Fruit fly (Drosophila melanogaster): ENCODE results near the gene CG42395.

CG42395 gene

dm6 chrX:9550565-9551145 is 25.4 kb downstream of the CG42395 start, which contains the start of gene CG32700:
Gene CG32700 (minus strand): TSS chrX:9550838.
- no peak for TF ChIP-seq ttk (optimal IDR thresholded peaks at IDR 0.05)
- TF ChIP-seq h (optimal IDR thresholded peaks at IDR 0.05), result no peak
- no peak for TF ChIP-seq Myc (optimal IDR thresholded peaks at IDR 0.05)
- TF ChIP-seq Sin3A (optimal IDR thresholded peaks at IDR 0.05), result no peak

- no peak for TF ChIP-seq h (optimal IDR thresholded peaks at IDR 0.05)
- no peak for TF ChIP-seq insv (optimal IDR thresholded peaks at IDR 0.05)
- no peak for TF ChIP-seq ttk (optimal IDR thresholded peaks at IDR 0.05)
- no peak for TF ChIP-seq Sin3A (optimal IDR thresholded peaks at IDR 0.05)
- no peak for TF ChIP-seq Myc (optimal IDR thresholded peaks at IDR 0.05)
- no peak for TF ChIP-seq psq (optimal IDR thresholded peaks at IDR 0.05)
These were observed 31.6 kb downstream of the CG42395 start for dm6 chrX:9544457-9544856.

- TF ChIP-seq h (optimal IDR thresholded peaks at IDR 0.05), result no peak
These were observed 42.5 kb downstream of the CG42395 start, which contains the start of gene CG34026 for dm6 chrX:9533518-9533917. Gene CG34026 (plus strand): TSS chrX:9533818.

- no peak for TF ChIP-seq insv (optimal IDR thresholded peaks at IDR 0.05)
- TF ChIP-seq psq (optimal IDR thresholded peaks at IDR 0.05), result no peak
- no peak for TF ChIP-seq Myc (optimal IDR thresholded peaks at IDR 0.05)
- TF ChIP-seq h (optimal IDR thresholded peaks at IDR 0.05), result no peak
- no peak for TF ChIP-seq Sin3A (optimal IDR thresholded peaks at IDR 0.05)
- TF ChIP-seq ttk (optimal IDR thresholded peaks at IDR 0.05), result no peak
These were observed 43.6 kb downstream of the CG42395 start for dm6 chrX:9532453-9532852.

DNA sequence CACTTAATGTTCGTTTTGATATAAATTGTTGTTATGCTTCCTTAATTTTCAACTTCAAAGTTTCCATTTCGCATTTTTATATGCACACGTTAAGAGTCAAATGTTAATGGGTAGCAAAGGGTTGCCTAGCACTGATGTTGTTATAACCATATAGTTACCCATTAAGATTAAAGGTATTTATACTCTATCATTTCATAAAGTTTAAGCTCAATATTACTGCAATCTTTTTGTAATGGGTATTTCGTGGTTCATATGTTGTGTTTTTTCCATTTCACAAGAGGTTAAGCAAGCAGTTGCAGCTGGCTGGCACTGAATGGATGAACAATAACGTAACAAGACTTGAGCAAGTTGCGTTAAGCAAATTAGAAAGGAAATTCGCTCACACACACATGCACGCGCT is 44.2 kb downstream of the CG42395 start:
- TF ChIP-seq Sin3A (optimal IDR thresholded peaks at IDR 0.05) (no peak), h (optimal IDR thresholded peaks at IDR 0.05) (no peak), insv (optimal IDR thresholded peaks at IDR 0.05) (no peak), psq (optimal IDR thresholded peaks at IDR 0.05) (no peak), Myc (optimal IDR thresholded peaks at IDR 0.05) (no peak), ttk (optimal IDR thresholded peaks at IDR 0.05) (no peak)
